Worm (Caenorhabditis elegans) whole organism, L4/young adult: ENCODE data around the gene ent-7.

Source experiments
- W03F9.2 ChIP-seq: fragments of 150-350 bp; optimal IDR thresholded peaks from 2 replicates; lab custom pipeline; 2014; ENCODE audit warnings: missing biosample characterization, missing genetic modification characterization
- him-1 ChIP-seq: sonication (generic microtip); optimal IDR thresholded peaks from 2 replicates; lab custom pipeline; 2016; ENCODE audit warnings: missing genotype, missing genetic modification reagents, missing genetic modification characterization, missing compliant biosample characterization

DNA sequence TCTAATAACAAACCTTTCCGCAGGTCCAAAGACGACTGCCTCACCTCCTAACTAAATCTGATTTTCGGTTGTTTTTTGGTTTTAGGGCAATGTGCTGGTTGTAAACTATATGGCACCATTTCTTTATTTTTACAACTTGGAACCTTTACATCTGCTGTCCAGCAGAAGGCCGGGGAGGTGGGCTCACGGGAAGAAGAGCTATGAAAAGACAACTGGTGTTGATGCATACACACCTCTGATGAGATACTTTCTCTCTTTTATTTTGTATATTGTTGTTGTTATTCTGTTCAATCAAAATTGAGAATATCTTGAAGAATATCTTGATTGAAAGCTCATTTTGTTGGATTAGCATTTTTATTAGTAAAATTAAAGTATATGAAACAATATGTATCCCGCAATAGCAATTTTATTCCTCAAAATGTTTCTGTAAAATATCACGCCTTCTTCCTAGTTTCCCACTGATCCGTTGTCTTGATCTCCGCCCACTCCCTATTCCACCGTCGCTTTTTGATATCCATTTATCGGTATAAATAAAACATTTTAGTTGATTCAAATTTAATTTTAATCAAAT lies 39.4 kb upstream of the ent-7 start, which contains the start of gene dhp-2:
- TF ChIP-seq him-1 (tag; lab: Kevin White, UChicago) (no peak), W03F9.2 (tag; lab: Kevin White, UChicago) (no peak)
